Worm (Caenorhabditis elegans): ENCODE measurements around the gene ZC239.5.

DNA sequence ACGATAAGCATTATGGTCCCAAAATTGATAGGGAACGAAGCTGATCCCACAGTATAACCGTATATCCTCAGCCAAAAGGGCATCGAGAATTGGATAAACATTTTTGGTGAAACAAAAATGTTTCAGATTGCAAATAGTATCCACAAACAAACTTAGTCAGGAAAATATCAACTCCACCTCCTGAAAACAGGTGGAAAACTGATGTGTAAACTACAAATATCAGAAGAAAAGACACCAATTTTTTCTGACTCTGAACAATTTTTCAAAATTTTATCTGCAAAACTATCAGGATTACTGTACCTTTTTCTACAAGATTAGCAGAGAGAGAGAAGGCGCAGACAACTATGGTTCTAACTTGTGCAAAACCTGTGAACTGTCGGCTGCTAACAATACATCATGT, 7.9 kb upstream of the ZC239.5 start, which contains the start of gene sri-53:
- TF ChIP-seq hmbx-1 (tag; optimal IDR thresholded peaks at IDR 0.05) (no peak), aly-1 (tag; optimal IDR thresholded peaks at IDR 0.05) (no peak), tra-4 (tag; optimal IDR thresholded peaks at IDR 0.05) (no peak), flt-1 (GFP tag; IDR thresholded peaks at IDR 0.05) (no peak), sea-1 (GFP tag; conservative IDR thresholded peaks at IDR 0.05) (no peak), tbx-37 (GFP tag; conservative IDR thresholded peaks at IDR 0.05) (no peak), ceh-36 (tag; optimal IDR thresholded peaks at IDR 0.05) (no peak), ceh-13 (GFP tag; optimal IDR thresholded peaks at IDR 0.05) (no peak)

Data from whole organism, early embryonic.